Fruit fly (Drosophila melanogaster) Kc167 (cell line): Measurements from ENCODE around the gene Prim1.

Experiments used
- Myc ChIP-seq: fragments of >200 bp; optimal IDR thresholded peaks from 2 replicates; lab custom pipeline; 2017; ENCODE audit warnings: missing external identifiers
- h ChIP-seq: fragments of >200 bp; optimal IDR thresholded peaks from 3 replicates; lab custom pipeline; 2018; ENCODE audit warnings: missing external identifiers

- TF ChIP-seq h = no peak
- TF ChIP-seq Myc = no peak
These were observed 30.8 kb downstream of the Prim1 start for dm6 chr3L:8370922-8371321.
